Fruit fly (Drosophila melanogaster) whole organism, embryonic: Measurements from ENCODE around the gene rempA.

ENCODE experiments used
- Awh ChIP-seq: fragments of 200-800 bp; sonication (Bioruptor generic); IDR thresholded peaks from 2 replicates; pipeline ENCODE4, ENCODE4 v1.3.6; 2022; ENCODE audit warnings: missing biosample characterization, missing genetic modification characterization
- B-H1 ChIP-seq: fragments of 200-800 bp; sonication (Bioruptor generic); IDR thresholded peaks from 3 replicates; pipeline ENCODE4 v1.3.6; 2022; ENCODE audit warnings: missing biosample characterization, missing genetic modification characterization
- Blimp-1 ChIP-seq: fragments of 200-800 bp; sonication (Bioruptor generic); optimal IDR thresholded peaks from 3 replicates; lab custom pipeline; 2018; ENCODE audit warnings: missing biosample characterization, missing genetic modification characterization, mild to moderate bottlenecking, moderate library complexity, missing genetic modification reagents
- CG10366 ChIP-seq: fragments of 200-800 bp; sonication (Bioruptor generic); IDR thresholded peaks from 2 replicates; pipeline ENCODE4 v1.3.6; 2022; ENCODE audit warnings: missing biosample characterization, missing genetic modification characterization
- CG11398 ChIP-seq: fragments of 200-800 bp; sonication (Bioruptor generic); optimal IDR thresholded peaks from 2 replicates; lab custom pipeline; 2016; ENCODE audit warnings: missing biosample characterization, missing genetic modification characterization
- CG14014 ChIP-seq: fragments of 200-800 bp; sonication (Bioruptor generic); IDR thresholded peaks from 2 replicates; pipeline ENCODE4 v1.3.6; 2022; ENCODE audit warnings: missing biosample characterization, missing genetic modification characterization
- CG14710 ChIP-seq: fragments of 200-800 bp; sonication (Bioruptor generic); optimal IDR thresholded peaks from 3 replicates; lab custom pipeline; 2019; ENCODE audit warnings: missing biosample characterization, mild to moderate bottlenecking, missing genetic modification characterization, moderate library complexity
- CG1529 ChIP-seq: fragments of 200-800 bp; sonication (Bioruptor generic); optimal IDR thresholded peaks from 3 replicates; lab custom pipeline; 2018; ENCODE audit warnings: missing biosample characterization, missing genetic modification characterization
- CG17359 ChIP-seq: fragments of 200-800 bp; sonication (Bioruptor generic); optimal IDR thresholded peaks from 3 replicates; lab custom pipeline; 2018; ENCODE audit warnings: missing biosample characterization, mild to moderate bottlenecking, missing genetic modification characterization, moderate library complexity
- CG2199 ChIP-seq: fragments of 200-800 bp; sonication (Bioruptor generic); IDR thresholded peaks from 3 replicates; pipeline ENCODE4 v1.3.6; 2022; ENCODE audit warnings: missing biosample characterization, missing genetic modification characterization
- CG30431 ChIP-seq: fragments of 200-800 bp; sonication (Bioruptor generic); optimal IDR thresholded peaks from 2 replicates; lab custom pipeline; 2017; ENCODE audit warnings: missing biosample characterization, missing genetic modification characterization
- CG31224 ChIP-seq: fragments of 200-800 bp; sonication (Bioruptor generic); IDR thresholded peaks from 2 replicates; pipeline ENCODE4 v1.3.6; 2022; ENCODE audit warnings: missing biosample characterization, missing genetic modification characterization
- CG31365 ChIP-seq: fragments of 200-800 bp; sonication (Bioruptor generic); optimal IDR thresholded peaks from 2 replicates; lab custom pipeline; 2018; ENCODE audit warnings: missing biosample characterization, mild to moderate bottlenecking, missing genetic modification characterization
- CG31388 ChIP-seq: fragments of 200-800 bp; sonication (Bioruptor generic); optimal IDR thresholded peaks from 2 replicates; lab custom pipeline; 2016; ENCODE audit warnings: missing biosample characterization, missing genetic modification characterization
- CG4424 ChIP-seq: fragments of 200-800 bp; sonication (Bioruptor generic); optimal IDR thresholded peaks from 3 replicates; lab custom pipeline; 2016; ENCODE audit warnings: missing biosample characterization, missing genetic modification characterization
- CG5245 ChIP-seq: fragments of 200-800 bp; sonication (Bioruptor generic); optimal IDR thresholded peaks from 3 replicates; lab custom pipeline; 2016; ENCODE audit warnings: missing biosample characterization, missing genetic modification characterization
- CG6175 ChIP-seq: fragments of 200-800 bp; sonication (Bioruptor generic); IDR thresholded peaks from 3 replicates; pipeline ENCODE4 v1.3.6; 2022; ENCODE audit warnings: missing biosample characterization, missing genetic modification characterization
- CG7372 ChIP-seq: fragments of 200-800 bp; sonication (Bioruptor generic); IDR thresholded peaks from 2 replicates; pipeline ENCODE4 v1.3.6; 2022; ENCODE audit warnings: missing biosample characterization, missing genetic modification characterization
- CG8765 ChIP-seq: fragments of 200-800 bp; sonication (Bioruptor generic); IDR thresholded peaks from 2 replicates; pipeline ENCODE4 v1.3.6; 2022; ENCODE audit warnings: missing biosample characterization, missing genetic modification characterization
- CG8924 ChIP-seq: fragments of 200-800 bp; optimal IDR thresholded peaks from 3 replicates; lab custom pipeline; 2019; ENCODE audit warnings: missing biosample characterization, mild to moderate bottlenecking, missing genetic modification characterization, moderate library complexity
- Elba2 ChIP-seq: fragments of 200-800 bp; sonication (Bioruptor generic); optimal IDR thresholded peaks from 3 replicates; lab custom pipeline; 2016; ENCODE audit warnings: missing biosample characterization, missing genetic modification characterization
- HLHmδ ChIP-seq: fragments of 200-800 bp; sonication (Bioruptor generic); optimal IDR thresholded peaks from 2 replicates; lab custom pipeline; 2018; ENCODE audit warnings: missing biosample characterization, mild to moderate bottlenecking, missing genetic modification characterization, moderate library complexity
- Hr39 ChIP-seq: fragments of >200 bp; optimal IDR thresholded peaks from 2 replicates; lab custom pipeline; 2017
- Hsf ChIP-seq: fragments of 200-800 bp; sonication (Bioruptor generic); optimal IDR thresholded peaks from 3 replicates; lab custom pipeline; 2016; ENCODE audit warnings: missing biosample characterization, missing genetic modification characterization
- Lhr ChIP-seq: fragments of 200-800 bp; sonication (Bioruptor generic); optimal IDR thresholded peaks from 3 replicates; lab custom pipeline; 2017; ENCODE audit warnings: mild to moderate bottlenecking, missing biosample characterization, missing genetic modification reagents, missing genetic modification characterization
- Mrtf ChIP-seq: fragments of 200-800 bp; sonication (Bioruptor generic); IDR thresholded peaks from 3 replicates; pipeline ENCODE4 v1.3.6; 2022; ENCODE audit warnings: missing biosample characterization, missing genetic modification characterization
- Myb ChIP-seq: fragments of 200-800 bp; sonication (Bioruptor generic); optimal IDR thresholded peaks from 2 replicates; lab custom pipeline; 2016; ENCODE audit warnings: missing biosample characterization, missing genetic modification characterization
- NC2β ChIP-seq: fragments of 200-800 bp; sonication (Bioruptor generic); optimal IDR thresholded peaks from 2 replicates; lab custom pipeline; 2016; ENCODE audit warnings: missing biosample characterization, missing genetic modification characterization
- NFAT ChIP-seq: fragments of 200-800 bp; sonication (Bioruptor generic); IDR thresholded peaks from 2 replicates; pipeline ENCODE4 v1.3.6; 2022; ENCODE audit warnings: missing biosample characterization, missing genetic modification characterization
- NK7.1 ChIP-seq: fragments of 200-800 bp; sonication (Bioruptor generic); optimal IDR thresholded peaks from 3 replicates; lab custom pipeline; 2016; ENCODE audit warnings: missing biosample characterization, missing genetic modification characterization
- Nf-YB ChIP-seq: fragments of 200-800 bp; sonication (Bioruptor generic); optimal IDR thresholded peaks from 3 replicates; lab custom pipeline; 2019; ENCODE audit warnings: missing biosample characterization, mild to moderate bottlenecking, missing genetic modification characterization, moderate library complexity
- NfI ChIP-seq: fragments of 200-800 bp; sonication (Bioruptor generic); optimal IDR thresholded peaks from 3 replicates; lab custom pipeline; 2018; ENCODE audit warnings: missing biosample characterization, mild to moderate bottlenecking, missing genetic modification characterization, moderate library complexity
- Optix ChIP-seq: fragments of 200-800 bp; sonication (Bioruptor generic); IDR thresholded peaks from 3 replicates; pipeline ENCODE4 v1.3.6; 2022; ENCODE audit warnings: missing biosample characterization, missing genetic modification characterization
- Six4 ChIP-seq: fragments of 200-800 bp; sonication (Bioruptor generic); optimal IDR thresholded peaks from 2 replicates; lab custom pipeline; 2016; ENCODE audit warnings: missing biosample characterization, missing genetic modification characterization
- Trl ChIP-seq, 3 experiments: fragments of >200 bp in 2 of 3; fragments of 200-800 bp in 1 of 3; sonication (Bioruptor generic) in 1 of 3; optimal IDR thresholded peaks; 2 replicates in 1 of 3; 3 replicates in 2 of 3; lab custom pipeline; 2016 to 2017; ENCODE audit warnings: missing biosample characterization in 1 of 3, missing genetic modification characterization in 1 of 3
- Xbp1 ChIP-seq: fragments of 200-800 bp; sonication (Bioruptor generic); optimal IDR thresholded peaks from 3 replicates; lab custom pipeline; 2016; ENCODE audit warnings: missing biosample characterization, mild to moderate bottlenecking, missing genetic modification characterization
- ato ChIP-seq: fragments of 200-800 bp; sonication (Bioruptor generic); IDR thresholded peaks from 2 replicates; pipeline ENCODE4 v1.3.6; 2022; ENCODE audit warnings: missing biosample characterization, missing genetic modification characterization; ENCODE audit not compliant: partially characterized antibody
- bigmax ChIP-seq: fragments of 200-800 bp; sonication (Bioruptor generic); optimal IDR thresholded peaks from 2 replicates; lab custom pipeline; 2018; ENCODE audit warnings: missing biosample characterization, mild to moderate bottlenecking, missing genetic modification characterization
- dysf ChIP-seq: fragments of 200-800 bp; sonication (Bioruptor generic); IDR thresholded peaks from 3 replicates; pipeline ENCODE4 v1.3.6; 2022; ENCODE audit warnings: missing biosample characterization, missing genetic modification characterization
- jing ChIP-seq: fragments of 200-800 bp; sonication (Bioruptor generic); optimal IDR thresholded peaks from 2 replicates; lab custom pipeline; 2018; ENCODE audit warnings: missing biosample characterization, mild to moderate bottlenecking, missing genetic modification characterization
- lbe ChIP-seq: fragments of 200-800 bp; sonication (Bioruptor generic); optimal IDR thresholded peaks from 2 replicates; lab custom pipeline; 2016; ENCODE audit warnings: missing biosample characterization, mild to moderate bottlenecking, missing genetic modification characterization
- lmd ChIP-seq: fragments of 200-800 bp; sonication (Bioruptor generic); IDR thresholded peaks from 2 replicates; pipeline ENCODE4 v1.3.6; 2022; ENCODE audit warnings: missing biosample characterization, missing genetic modification characterization
- nmo ChIP-seq: fragments of 200-800 bp; sonication (Bioruptor generic); optimal IDR thresholded peaks from 2 replicates; lab custom pipeline; 2018; ENCODE audit warnings: missing biosample characterization, mild to moderate bottlenecking, missing genetic modification characterization, moderate library complexity
- peb ChIP-seq: fragments of 200-800 bp; sonication (Bioruptor generic); IDR thresholded peaks from 2 replicates; pipeline ENCODE4 v1.3.6; 2022; ENCODE audit warnings: missing biosample characterization, missing genetic modification characterization
- schlank ChIP-seq: fragments of 200-800 bp; sonication (Bioruptor generic); optimal IDR thresholded peaks from 2 replicates; lab custom pipeline; 2018; ENCODE audit warnings: missing biosample characterization, mild to moderate bottlenecking, missing genetic modification characterization
- sens-2 ChIP-seq: fragments of 200-800 bp; sonication (Bioruptor generic); IDR thresholded peaks from 2 replicates; pipeline ENCODE4 v1.3.6; 2022; ENCODE audit warnings: missing biosample characterization, missing genetic modification characterization
- shn ChIP-seq: fragments of 200-800 bp; sonication (Bioruptor generic); optimal IDR thresholded peaks from 3 replicates; lab custom pipeline; 2016; ENCODE audit warnings: missing biosample characterization, missing genetic modification characterization
- sima ChIP-seq: fragments of 200-800 bp; sonication (Bioruptor generic); optimal IDR thresholded peaks from 2 replicates; lab custom pipeline; 2016; ENCODE audit warnings: missing biosample characterization, missing genetic modification characterization
- sna ChIP-seq: fragments of 200-800 bp; sonication (Bioruptor generic); IDR thresholded peaks from 2 replicates; pipeline ENCODE4 v1.3.6; 2022; ENCODE audit warnings: missing biosample characterization, missing genetic modification characterization; ENCODE audit not compliant: partially characterized antibody
- toy ChIP-seq: fragments of 200-800 bp; sonication (Bioruptor generic); IDR thresholded peaks from 2 replicates; pipeline ENCODE4 v1.3.6; 2022; ENCODE audit warnings: missing biosample characterization, missing genetic modification characterization
- trh ChIP-seq: fragments of 200-800 bp; sonication (Bioruptor generic); optimal IDR thresholded peaks from 2 replicates; lab custom pipeline; 2016; ENCODE audit warnings: missing biosample characterization, missing genetic modification characterization

The rempA gene

DNA sequence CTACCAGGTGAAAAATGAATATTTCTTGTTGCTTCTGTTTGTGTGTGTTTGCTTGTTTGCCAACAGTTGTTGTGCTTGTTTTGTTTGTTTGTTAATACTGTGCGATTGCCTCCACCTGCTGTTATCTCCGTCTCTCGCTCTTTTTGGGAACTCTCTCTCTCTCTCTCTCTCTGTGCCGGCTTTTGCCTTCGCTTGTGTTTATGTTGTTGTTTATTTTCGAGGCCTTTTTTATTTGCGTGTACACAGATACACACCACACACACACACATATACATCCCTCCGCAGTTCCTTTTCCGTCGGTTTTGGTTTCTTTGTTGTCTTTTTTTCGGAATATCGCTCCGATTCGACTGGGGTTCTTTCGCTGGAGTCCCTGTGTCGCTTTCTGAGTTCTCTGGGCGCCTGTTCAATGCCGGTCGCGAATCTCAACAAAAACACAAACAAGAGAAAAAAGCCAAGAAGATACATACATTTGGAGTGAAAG is 49.5 kb downstream of the rempA start (continued):
- TF ChIP-seq Nf-YB (GFP tag; lab: Kevin White, UChicago): peak; percentile 75
- peak; percentile 98 for TF ChIP-seq CG31224 (GFP tag; lab: Robert Waterston, UW)
- TF ChIP-seq Trl (optimal IDR thresholded peaks at IDR 0.05; lab: Kevin White, UChicago): peak; percentile 79 to 87
- peak; percentile 83 for TF ChIP-seq Trl (GFP tag; optimal IDR thresholded peaks at IDR 0.05; lab: Kevin White, UChicago)
- TF ChIP-seq toy (GFP tag; lab: Robert Waterston, UW): no peak
- peak; percentile 14 for TF ChIP-seq jing (GFP tag; lab: Kevin White, UChicago)
- no peak for TF ChIP-seq NFAT
- TF ChIP-seq CG11398: peak; percentile 91
- TF ChIP-seq CG4424 (GFP tag; lab: Kevin White, UChicago): peak; percentile 52
- TF ChIP-seq CG8924: peak; percentile 70
- TF ChIP-seq CG17359: peak; percentile 74
- TF ChIP-seq bigmax (GFP tag; lab: Kevin White, UChicago): no peak
- peak; percentile 32 for TF ChIP-seq Myb (GFP tag; lab: Kevin White, UChicago)
- TF ChIP-seq lmd (GFP tag; lab: Robert Waterston, UW): no peak
- TF ChIP-seq CG7372 (GFP tag; lab: Robert Waterston, UW): no peak
- TF ChIP-seq Awh (GFP tag; lab: Robert Waterston, UW): peak; percentile 54; the same call in 1 of the 2 replicates
- TF ChIP-seq B-H1 (GFP tag; lab: Robert Waterston, UW): peak; percentile 14; the same call in 1 of the 3 replicates
- peak; percentile 76 for TF ChIP-seq Lhr (GFP tag; lab: Kevin White, UChicago)
- peak; percentile 82 for TF ChIP-seq CG14710
- TF ChIP-seq CG1529 (GFP tag; lab: Kevin White, UChicago): peak; percentile 71
- TF ChIP-seq sima (GFP tag; lab: Kevin White, UChicago): no peak
- TF ChIP-seq Optix (GFP tag; lab: Robert Waterston, UW): no peak
- no peak; the same call in 1 of the 3 replicates for TF ChIP-seq CG2199
- TF ChIP-seq NK7.1 (GFP tag; lab: Kevin White, UChicago): peak; percentile 70
- TF ChIP-seq nmo (GFP tag; lab: Kevin White, UChicago): peak; percentile 4
- TF ChIP-seq NfI (GFP tag; lab: Kevin White, UChicago): peak; percentile 33
- TF ChIP-seq sens-2 (GFP tag; lab: Robert Waterston, UW): no peak
- peak; percentile 76 for TF ChIP-seq Six4 (GFP tag; lab: Kevin White, UChicago)
- TF ChIP-seq Xbp1: peak; percentile 7
- 0 out of 2 replicates have a peak, but pooled peaks have one; percentile 12 for TF ChIP-seq peb
- TF ChIP-seq ato (GFP tag; lab: Robert Waterston, UW): no peak
- peak; percentile 38 for TF ChIP-seq Hsf (GFP tag; lab: Kevin White, UChicago)
- peak; percentile 18 for TF ChIP-seq CG5245 (GFP tag; lab: Kevin White, UChicago)
- no peak for TF ChIP-seq dysf
- 0 out of 2 replicates have a peak, but pooled peaks have one; percentile 9 for TF ChIP-seq CG10366 (GFP tag; lab: Robert Waterston, UW)
- TF ChIP-seq CG30431: peak; percentile 43
- peak; percentile 31; the same call in 1 of the 2 replicates for TF ChIP-seq CG14014 (GFP tag; lab: Robert Waterston, UW)
- peak; percentile 72 for TF ChIP-seq trh (GFP tag; lab: Kevin White, UChicago)
- TF ChIP-seq Hr39 (lab: Kevin White, UChicago): no peak
- TF ChIP-seq CG31365 (tag; lab: Kevin White, UChicago): peak; percentile 60
- TF ChIP-seq Elba2 (GFP tag; lab: Kevin White, UChicago): peak; percentile 4
- no peak for TF ChIP-seq schlank (tag; lab: Kevin White, UChicago)
- no peak for TF ChIP-seq CG6175
- peak; percentile 79 for TF ChIP-seq NC2β (GFP tag; lab: Kevin White, UChicago)
- TF ChIP-seq Mrtf: no peak
- TF ChIP-seq Blimp-1 (GFP tag; lab: Kevin White, UChicago): peak; percentile 69
- TF ChIP-seq CG8765 (GFP tag; lab: Robert Waterston, UW): no peak
- TF ChIP-seq CG31388 (GFP tag; lab: Kevin White, UChicago): peak; percentile 33
- peak; percentile 80 for TF ChIP-seq lbe (GFP tag; lab: Kevin White, UChicago)
- TF ChIP-seq shn (GFP tag; lab: Kevin White, UChicago): peak; percentile 61
- no peak for TF ChIP-seq sna (GFP tag; lab: Robert Waterston, UW)
- peak; percentile 73 for TF ChIP-seq HLHmδ (GFP tag; lab: Kevin White, UChicago)
